Fruit fly (Drosophila melanogaster): ENCODE data around the gene odd.

odd gene

dm6 chr2L:3587907-3588733 is 18.4 kb downstream of the odd start (continued):
- TF ChIP-seq spab (GFP tag; optimal IDR thresholded peaks at IDR 0.05): peak; percentile 75
- TF ChIP-seq CG6276 (GFP tag; optimal IDR thresholded peaks at IDR 0.05): peak; percentile 37
- peak; percentile 81 for TF ChIP-seq CG8119 (GFP tag; IDR thresholded peaks at IDR 0.05)
- peak; percentile 80 for TF ChIP-seq Eip78C (GFP tag)
- TF ChIP-seq lz (GFP tag; optimal IDR thresholded peaks at IDR 0.05): no peak
- TF ChIP-seq Blimp-1 (GFP tag; optimal IDR thresholded peaks at IDR 0.05): no peak
- peak; percentile 50 for TF ChIP-seq Gug (GFP tag; IDR thresholded peaks at IDR 0.05)
- peak; percentile 76 for TF ChIP-seq svp (GFP tag)
- TF ChIP-seq Hr4 (GFP tag; optimal IDR thresholded peaks at IDR 0.05): peak; percentile 24
- peak; percentile 31 for TF ChIP-seq CG16779 (tag; optimal IDR thresholded peaks at IDR 0.05)
- peak; percentile 60 for TF ChIP-seq CG6792 (GFP tag; optimal IDR thresholded peaks at IDR 0.05)
- TF ChIP-seq achi (GFP tag; optimal IDR thresholded peaks at IDR 0.05): peak; percentile 66
- TF ChIP-seq CG11762 (GFP tag; optimal IDR thresholded peaks at IDR 0.05; ENCODE audit: insufficient read depth): peak; percentile 56
- peak; percentile 83 for TF ChIP-seq Ets96B (tag; optimal IDR thresholded peaks at IDR 0.05)
- TF ChIP-seq CG6808 (GFP tag; optimal IDR thresholded peaks at IDR 0.05): peak; percentile 83
- peak; percentile 24 to 27 for TF ChIP-seq salr (GFP tag; optimal IDR thresholded peaks at IDR 0.05)
- peak; percentile 55 for TF ChIP-seq acj6 (GFP tag; optimal IDR thresholded peaks at IDR 0.05)
- TF ChIP-seq CG6163 (GFP tag; IDR thresholded peaks at IDR 0.05): peak; percentile 77
- TF ChIP-seq OdsH (GFP tag; optimal IDR thresholded peaks at IDR 0.05): peak; percentile 72
- TF ChIP-seq CG6854 (GFP tag; optimal IDR thresholded peaks at IDR 0.05): peak; percentile 41
- peak; percentile 74 for TF ChIP-seq CG10631 (GFP tag; optimal IDR thresholded peaks at IDR 0.05)
- TF ChIP-seq CG11294 (GFP tag; IDR thresholded peaks at IDR 0.05): 0 out of 2 replicates have a peak, but pooled peaks have one; percentile 18
- peak; percentile 79 to 83 for TF ChIP-seq ss (GFP tag; optimal IDR thresholded peaks at IDR 0.05)
- TF ChIP-seq CG4318 (GFP tag; optimal IDR thresholded peaks at IDR 0.05): peak; percentile 23
- no peak for TF ChIP-seq Hr39 (GFP tag; optimal IDR thresholded peaks at IDR 0.05)

dm6 chr2L:3587286-3587685 is 19.3 kb downstream of the odd start:
- TF ChIP-seq Eip93F (GFP tag; optimal IDR thresholded peaks at IDR 0.05): no peak
- TF ChIP-seq topi (GFP tag; optimal IDR thresholded peaks at IDR 0.05): peak; percentile 53
- no peak for TF ChIP-seq CG11294 (GFP tag; IDR thresholded peaks at IDR 0.05)
- no peak for TF ChIP-seq CG10669 (GFP tag; optimal IDR thresholded peaks at IDR 0.05)
- TF ChIP-seq lz (GFP tag; optimal IDR thresholded peaks at IDR 0.05): peak; percentile 43
- no peak for TF ChIP-seq net (GFP tag; optimal IDR thresholded peaks at IDR 0.05)
- peak; percentile 26 for TF ChIP-seq Ets21C (GFP tag; optimal IDR thresholded peaks at IDR 0.05)
- TF ChIP-seq CG7368 (GFP tag; optimal IDR thresholded peaks at IDR 0.05): no peak
- peak; percentile 50 for TF ChIP-seq Sox102F (GFP tag; optimal IDR thresholded peaks at IDR 0.05)
- TF ChIP-seq Lpt (GFP tag; optimal IDR thresholded peaks at IDR 0.05): no peak
- no peak for TF ChIP-seq CG6276 (GFP tag; optimal IDR thresholded peaks at IDR 0.05)
- peak; percentile 40; the same call in 1 of the 3 replicates for TF ChIP-seq CG6163 (GFP tag; IDR thresholded peaks at IDR 0.05)
- peak; percentile 71 for TF ChIP-seq svp (GFP tag)
- no peak for TF ChIP-seq acj6 (GFP tag; optimal IDR thresholded peaks at IDR 0.05)
- no peak for TF ChIP-seq spab (GFP tag; optimal IDR thresholded peaks at IDR 0.05)
- no peak for TF ChIP-seq CG8632 (GFP tag; optimal IDR thresholded peaks at IDR 0.05)
- TF ChIP-seq fd59A (GFP tag; optimal IDR thresholded peaks at IDR 0.05): no peak
- TF ChIP-seq dac (GFP tag; optimal IDR thresholded peaks at IDR 0.05): no peak
- TF ChIP-seq Smox (GFP tag; optimal IDR thresholded peaks at IDR 0.05): peak; percentile 35
- TF ChIP-seq eg (GFP tag; IDR thresholded peaks at IDR 0.05): no peak
- TF ChIP-seq OdsH (GFP tag; optimal IDR thresholded peaks at IDR 0.05): peak; percentile 17
- peak; percentile 51 for TF ChIP-seq cyc (GFP tag; optimal IDR thresholded peaks at IDR 0.05)
- TF ChIP-seq Eip78C (GFP tag): peak; percentile 51
- no peak for TF ChIP-seq CG34406 (GFP tag; optimal IDR thresholded peaks at IDR 0.05)
- TF ChIP-seq CG6792 (GFP tag; optimal IDR thresholded peaks at IDR 0.05): peak; percentile 7
- no peak for TF ChIP-seq CG4318 (GFP tag; optimal IDR thresholded peaks at IDR 0.05)
- TF ChIP-seq Blimp-1 (GFP tag; optimal IDR thresholded peaks at IDR 0.05): no peak
- no peak for TF ChIP-seq CG11902 (GFP tag; optimal IDR thresholded peaks at IDR 0.05)
- TF ChIP-seq CG10631 (GFP tag; optimal IDR thresholded peaks at IDR 0.05): peak; percentile 13
- peak; percentile 2 for TF ChIP-seq Sox14 (GFP tag; optimal IDR thresholded peaks at IDR 0.05)
- no peak for TF ChIP-seq Hr4 (GFP tag; optimal IDR thresholded peaks at IDR 0.05)
- peak; percentile 16 for TF ChIP-seq achi (GFP tag; optimal IDR thresholded peaks at IDR 0.05)
- peak; percentile 58 for TF ChIP-seq esn (GFP tag; optimal IDR thresholded peaks at IDR 0.05)
- no peak for TF ChIP-seq CG9139 (GFP tag; optimal IDR thresholded peaks at IDR 0.05)
- no peak for TF ChIP-seq fkh (GFP tag; optimal IDR thresholded peaks at IDR 0.05)
- TF ChIP-seq Hr38 (GFP tag; optimal IDR thresholded peaks at IDR 0.05): no peak
- peak; percentile 44 for TF ChIP-seq CG15336 (GFP tag; IDR thresholded peaks at IDR 0.05)
